Fruit fly (Drosophila melanogaster): Measurements from ENCODE around the gene Bap111.

- TF ChIP-seq CG8478 (optimal IDR thresholded peaks at IDR 0.05) (no peak), CTCF (optimal IDR thresholded peaks at IDR 0.05) (no peak)
These were observed 10.0 kb upstream of the Bap111 start for dm6 chrX:9139138-9139537.

Measured in S2 (cell line).